Fruit fly (Drosophila melanogaster) whole organism, embryonic: ENCODE results near the gene CG10274.
A peak's percentile ranks its signal among the peaks of the same experiment; 100 is the strongest.

Experiments used
- Bgb ChIP-seq: fragments of 200-800 bp; sonication (Bioruptor generic); IDR thresholded peaks from 2 replicates; pipeline ENCODE4 v1.3.6; 2022; ENCODE audit warnings: missing biosample characterization, missing genetic modification characterization; ENCODE audit not compliant: partially characterized antibody
- CG10979 ChIP-seq: fragments of 200-800 bp; sonication (Bioruptor generic); optimal IDR thresholded peaks from 2 replicates; lab custom pipeline; 2018; ENCODE audit warnings: missing biosample characterization, mild to moderate bottlenecking, missing genetic modification characterization, moderate library complexity
- CG11456 ChIP-seq: fragments of 200-800 bp; sonication (Bioruptor generic); IDR thresholded peaks from 3 replicates; pipeline ENCODE4 v1.3.6; 2022; ENCODE audit warnings: missing biosample characterization, missing genetic modification characterization
- CG12104 ChIP-seq: fragments of 200-800 bp; sonication (Bioruptor generic); optimal IDR thresholded peaks from 3 replicates; lab custom pipeline; 2016; ENCODE audit warnings: missing biosample characterization, missing genetic modification characterization
- CG14710 ChIP-seq: fragments of 200-800 bp; sonication (Bioruptor generic); optimal IDR thresholded peaks from 3 replicates; lab custom pipeline; 2019; ENCODE audit warnings: missing biosample characterization, mild to moderate bottlenecking, missing genetic modification characterization, moderate library complexity
- CG18011 ChIP-seq: fragments of 200-800 bp; sonication (Bioruptor generic); optimal IDR thresholded peaks from 2 replicates; lab custom pipeline; 2017; ENCODE audit warnings: missing biosample characterization, missing genetic modification characterization, mild to moderate bottlenecking, moderate library complexity, missing genotype
- CG1832 ChIP-seq: fragments of 200-800 bp; sonication (Bioruptor generic); optimal IDR thresholded peaks from 2 replicates; lab custom pipeline; 2017; ENCODE audit warnings: missing biosample characterization, mild to moderate bottlenecking, missing genetic modification characterization, inconsistent platforms
- CG2678 ChIP-seq: fragments of 200-800 bp; sonication (Bioruptor generic); optimal IDR thresholded peaks from 3 replicates; lab custom pipeline; 2019; ENCODE audit warnings: missing biosample characterization, mild to moderate bottlenecking, missing genetic modification characterization, moderate library complexity
- CG30431 ChIP-seq: fragments of 200-800 bp; sonication (Bioruptor generic); optimal IDR thresholded peaks from 2 replicates; lab custom pipeline; 2017; ENCODE audit warnings: missing biosample characterization, missing genetic modification characterization
- CG33557 ChIP-seq: fragments of 200-800 bp; sonication (Bioruptor generic); optimal IDR thresholded peaks from 2 replicates; lab custom pipeline; 2019; ENCODE audit warnings: missing biosample characterization, mild to moderate bottlenecking, missing genetic modification characterization, moderate library complexity
- CG42726 ChIP-seq: fragments of 200-800 bp; sonication (Bioruptor generic); IDR thresholded peaks from 2 replicates; pipeline ENCODE4 v1.3.6; 2022; ENCODE audit warnings: missing biosample characterization, missing genetic modification characterization; ENCODE audit not compliant: partially characterized antibody
- CG4328 ChIP-seq: fragments of 200-800 bp; sonication (Bioruptor generic); optimal IDR thresholded peaks from 3 replicates; lab custom pipeline; 2017; ENCODE audit warnings: missing biosample characterization, missing genetic modification reagents, missing genetic modification characterization
- CG43689 ChIP-seq: fragments of 200-800 bp; sonication (Bioruptor generic); IDR thresholded peaks from 2 replicates; pipeline ENCODE4 v1.3.6; 2022; ENCODE audit warnings: missing biosample characterization, missing genetic modification characterization
- CG4820 ChIP-seq: fragments of 200-800 bp; sonication (Bioruptor generic); optimal IDR thresholded peaks from 3 replicates; lab custom pipeline; 2016; ENCODE audit warnings: missing biosample characterization, missing genetic modification characterization
- CG8290 ChIP-seq, 3 experiments: fragments of 200-800 bp; sonication (Bioruptor generic); optimal IDR thresholded peaks; 2 replicates each; lab custom pipeline; 2016 to 2019; ENCODE audit warnings: missing biosample characterization in 3 of 3, missing genetic modification characterization in 3 of 3, mild to moderate bottlenecking in 2 of 3, moderate library complexity in 1 of 3
- CG9797 ChIP-seq: fragments of 200-800 bp; sonication (Bioruptor generic); optimal IDR thresholded peaks from 3 replicates; lab custom pipeline; 2018; ENCODE audit warnings: missing biosample characterization, mild to moderate bottlenecking, missing genetic modification characterization
- Doc2 ChIP-seq: fragments of 200-800 bp; sonication (Bioruptor generic); IDR thresholded peaks from 2 replicates; pipeline ENCODE4 v1.3.6; 2022; ENCODE audit warnings: missing biosample characterization, missing genetic modification characterization
- E2f2 ChIP-seq: fragments of 200-800 bp; sonication (Bioruptor generic); IDR thresholded peaks from 2 replicates; pipeline ENCODE4 v1.3.6; 2022; ENCODE audit warnings: missing biosample characterization, missing genetic modification characterization
- H15 ChIP-seq: fragments of 200-800 bp; sonication (Bioruptor generic); IDR thresholded peaks from 3 replicates; pipeline ENCODE4 v1.3.6; 2022; ENCODE audit warnings: missing biosample characterization, missing genetic modification characterization
- HmgZ ChIP-seq: fragments of 200-800 bp; sonication (Bioruptor generic); optimal IDR thresholded peaks from 2 replicates; lab custom pipeline; 2018; ENCODE audit warnings: missing biosample characterization, mild to moderate bottlenecking, missing genetic modification characterization
- Jarid2 ChIP-seq: fragments of 200-800 bp; sonication (Bioruptor generic); optimal IDR thresholded peaks from 3 replicates; lab custom pipeline; 2017; ENCODE audit warnings: mild to moderate bottlenecking, missing biosample characterization, missing genetic modification reagents, missing genetic modification characterization
- Kr ChIP-seq: fragments of 200-800 bp; sonication (Bioruptor generic); optimal IDR thresholded peaks from 2 replicates; lab custom pipeline; 2017; ENCODE audit warnings: missing biosample characterization, mild to moderate bottlenecking, missing genetic modification characterization
- MESR4 ChIP-seq: fragments of 200-800 bp; sonication (Bioruptor generic); optimal IDR thresholded peaks from 2 replicates; lab custom pipeline; 2018; ENCODE audit warnings: missing biosample characterization, mild to moderate bottlenecking, missing genetic modification characterization, moderate library complexity
- Mad ChIP-seq: fragments of 200-800 bp; sonication (Bioruptor generic); optimal IDR thresholded peaks from 2 replicates; lab custom pipeline; 2016; ENCODE audit warnings: missing biosample characterization, missing genetic modification characterization
- NFAT ChIP-seq: fragments of 200-800 bp; sonication (Bioruptor generic); IDR thresholded peaks from 2 replicates; pipeline ENCODE4 v1.3.6; 2022; ENCODE audit warnings: missing biosample characterization, missing genetic modification characterization
- Neu2 ChIP-seq: fragments of 200-800 bp; sonication (Bioruptor generic); optimal IDR thresholded peaks from 3 replicates; lab custom pipeline; 2016; ENCODE audit warnings: missing biosample characterization, missing genetic modification characterization, borderline replicate concordance
- Scr ChIP-seq: fragments of 200-800 bp; sonication (Bioruptor generic); IDR thresholded peaks from 2 replicates; pipeline ENCODE4 v1.3.6; 2022; ENCODE audit warnings: missing biosample characterization, missing genetic modification characterization; ENCODE audit not compliant: partially characterized antibody
- Usf ChIP-seq: fragments of 200-800 bp; sonication (Bioruptor generic); optimal IDR thresholded peaks from 2 replicates; lab custom pipeline; 2017; ENCODE audit warnings: missing genotype, missing biosample characterization, missing genetic modification characterization
- ab ChIP-seq: fragments of 200-800 bp; sonication (Bioruptor generic); optimal IDR thresholded peaks from 2 replicates; lab custom pipeline; 2016; ENCODE audit warnings: missing biosample characterization, missing genetic modification characterization
- ap ChIP-seq: fragments of 200-800 bp; sonication (Bioruptor generic); IDR thresholded peaks from 2 replicates; pipeline ENCODE4 v1.3.6; 2022; ENCODE audit warnings: missing biosample characterization, missing genetic modification characterization
- bowl ChIP-seq: fragments of 200-800 bp; sonication (Bioruptor generic); IDR thresholded peaks from 2 replicates; pipeline ENCODE4 v1.3.6; 2022; ENCODE audit warnings: missing biosample characterization, missing genetic modification characterization
- cwo ChIP-seq: fragments of 200-800 bp; sonication (Bioruptor generic); optimal IDR thresholded peaks from 3 replicates; lab custom pipeline; 2017; ENCODE audit warnings: missing biosample characterization, missing genetic modification characterization, mild to moderate bottlenecking, moderate library complexity, missing genetic modification reagents
- emc ChIP-seq: fragments of 200-800 bp; sonication (Bioruptor generic); optimal IDR thresholded peaks from 2 replicates; lab custom pipeline; 2016; ENCODE audit warnings: missing biosample characterization, missing genetic modification characterization
- kah ChIP-seq: fragments of 200-800 bp; sonication (Bioruptor generic); optimal IDR thresholded peaks from 2 replicates; lab custom pipeline; 2018; ENCODE audit warnings: missing biosample characterization, mild to moderate bottlenecking, missing genetic modification characterization
- kay ChIP-seq: fragments of 200-800 bp; sonication (Bioruptor generic); optimal IDR thresholded peaks from 2 replicates; lab custom pipeline; 2016; ENCODE audit warnings: missing biosample characterization, missing genetic modification characterization
- ken ChIP-seq: fragments of 200-800 bp; sonication (Bioruptor generic); IDR thresholded peaks from 3 replicates; pipeline ENCODE4 v1.3.6; 2022; ENCODE audit warnings: missing biosample characterization, missing genetic modification characterization
- lola ChIP-seq, 3 experiments: fragments of >200 bp in 2 of 3; fragments of 200-800 bp in 1 of 3; sonication (Bioruptor generic) in 1 of 3; optimal IDR thresholded peaks; 2 replicates each; lab custom pipeline; 2017 to 2019; ENCODE audit warnings: missing biosample characterization in 3 of 3, missing genetic modification characterization in 3 of 3, mild to moderate bottlenecking in 1 of 3, moderate library complexity in 1 of 3
- odd ChIP-seq: fragments of 200-800 bp; sonication (Bioruptor generic); optimal IDR thresholded peaks from 2 replicates; lab custom pipeline; 2017; ENCODE audit warnings: missing biosample characterization, mild to moderate bottlenecking, missing genetic modification characterization
- pita ChIP-seq: fragments of 200-800 bp; sonication (Bioruptor generic); optimal IDR thresholded peaks from 2 replicates; lab custom pipeline; 2017; ENCODE audit warnings: missing biosample characterization, mild to moderate bottlenecking, missing genetic modification characterization
- salm ChIP-seq: fragments of 200-800 bp; sonication (Bioruptor generic); optimal IDR thresholded peaks from 2 replicates; lab custom pipeline; 2018; ENCODE audit warnings: missing biosample characterization, mild to moderate bottlenecking, missing genetic modification characterization
- sd ChIP-seq: fragments of 200-800 bp; sonication (Bioruptor generic); optimal IDR thresholded peaks from 3 replicates; lab custom pipeline; 2018; ENCODE audit warnings: missing biosample characterization, mild to moderate bottlenecking, missing genetic modification characterization, moderate library complexity
- sens ChIP-seq: fragments of 200-800 bp; sonication (Bioruptor generic); peaks from one replicate; lab custom pipeline; 2016; ENCODE audit warnings: missing biosample characterization, missing genetic modification characterization
- sna ChIP-seq: fragments of 200-800 bp; sonication (Bioruptor generic); IDR thresholded peaks from 2 replicates; pipeline ENCODE4 v1.3.6; 2022; ENCODE audit warnings: missing biosample characterization, missing genetic modification characterization; ENCODE audit not compliant: partially characterized antibody
- sr ChIP-seq: fragments of 200-800 bp; sonication (Bioruptor generic); IDR thresholded peaks from 3 replicates; pipeline ENCODE4 v1.3.6; 2022; ENCODE audit warnings: missing biosample characterization, missing genetic modification characterization
- ssp ChIP-seq: fragments of 200-800 bp; sonication (Bioruptor generic); IDR thresholded peaks from 2 replicates; pipeline ENCODE4 v1.3.6; 2022; ENCODE audit warnings: missing biosample characterization, missing genetic modification characterization
- trh ChIP-seq: fragments of 200-800 bp; sonication (Bioruptor generic); optimal IDR thresholded peaks from 2 replicates; lab custom pipeline; 2016; ENCODE audit warnings: missing biosample characterization, missing genetic modification characterization
- usp ChIP-seq: fragments of >200 bp; optimal IDR thresholded peaks from 2 replicates; lab custom pipeline; 2017; ENCODE audit warnings: missing biosample characterization, missing genetic modification characterization
- vvl ChIP-seq: fragments of 200-800 bp; sonication (Bioruptor generic); IDR thresholded peaks from 2 replicates; pipeline ENCODE4 v1.3.6; 2022; ENCODE audit warnings: missing biosample characterization, missing genetic modification characterization
- zen ChIP-seq: fragments of 200-800 bp; sonication (Bioruptor generic); optimal IDR thresholded peaks from 3 replicates; lab custom pipeline; 2018; ENCODE audit warnings: missing biosample characterization, mild to moderate bottlenecking, missing genetic modification characterization, moderate library complexity

CG10274 gene

DNA sequence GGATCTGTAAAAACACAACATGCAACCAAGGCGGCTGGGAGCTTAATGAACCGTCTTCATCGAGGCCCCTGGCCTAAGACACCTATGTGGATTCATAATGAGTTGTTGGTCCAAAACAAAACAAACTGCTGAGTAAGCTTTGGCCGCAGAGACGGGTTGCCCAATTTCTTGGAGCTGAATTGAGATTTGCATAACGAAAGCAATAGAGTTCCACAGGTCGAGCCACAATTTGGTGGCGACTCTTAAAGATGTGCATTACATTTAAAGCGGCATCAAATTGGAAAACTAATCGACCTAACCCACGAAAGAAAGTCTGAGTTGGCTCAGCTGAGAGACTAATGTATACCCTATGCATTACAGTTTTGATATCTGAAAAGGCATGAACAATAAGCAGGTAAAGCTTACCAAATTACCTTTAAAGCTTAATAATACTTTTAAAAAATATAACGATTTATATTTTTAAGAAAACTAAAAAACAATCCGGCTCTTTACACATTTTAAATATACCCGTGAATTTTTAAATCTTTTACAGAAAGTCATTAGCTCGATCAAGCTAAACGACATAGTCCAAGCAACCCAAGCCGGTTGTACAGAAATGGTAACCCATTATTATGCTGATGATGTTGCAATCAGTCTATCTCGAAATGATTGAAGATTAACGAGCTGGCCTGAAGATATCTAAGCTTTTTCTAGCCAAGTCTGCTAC, 24.1 kb downstream of the CG10274 start, which contains the start of gene CG13297 (continued):
- TF ChIP-seq CG12104 (GFP tag; lab: Kevin White, UChicago) (peak; percentile 27), CG2678 (tag; lab: Kevin White, UChicago) (peak; percentile 79), CG42726 (no peak), CG4328 (GFP tag; lab: Kevin White, UChicago) (no peak), H15 (GFP tag; lab: Robert Waterston, UW) (peak; percentile 36; the same call in 2 of the 3 replicates), NFAT (GFP tag; lab: Robert Waterston, UW) (no peak), ssp (no peak; the same call in 1 of the 2 replicates), Bgb (GFP tag; lab: Robert Waterston, UW) (no peak), CG11456 (no peak), CG10979 (tag; lab: Kevin White, UChicago) (peak; percentile 56), usp (GFP tag; lab: Kevin White, UChicago) (no peak), CG30431 (GFP tag; lab: Kevin White, UChicago) (no peak), CG43689 (GFP tag; lab: Robert Waterston, UW) (no peak), bowl (no peak), Kr (GFP tag; lab: Kevin White, UChicago) (no peak), CG8290 (GFP tag; optimal IDR thresholded peaks at IDR 0.05; lab: Kevin White, UChicago) (no peak), CG8290 (tag; optimal IDR thresholded peaks at IDR 0.05; lab: Kevin White, UChicago) (no peak), lola (GFP tag; optimal IDR thresholded peaks at IDR 0.05; lab: Kevin White, UChicago) (no peak), E2f2 (0 out of 2 replicates have a peak, but pooled peaks have one; percentile 10), Jarid2 (GFP tag; lab: Kevin White, UChicago) (no peak), CG1832 (no peak), Neu2 (GFP tag; lab: Kevin White, UChicago) (no peak), CG9797 (GFP tag; lab: Kevin White, UChicago) (no peak), salm (tag; lab: Kevin White, UChicago) (peak; percentile 18), sna (no peak), pita (GFP tag; lab: Kevin White, UChicago) (no peak), kah (GFP tag; lab: Kevin White, UChicago) (no peak), sr (GFP tag; lab: Robert Waterston, UW) (no peak), ken (peak; percentile 21; the same call in 1 of the 3 replicates), MESR4 (GFP tag; lab: Kevin White, UChicago) (no peak), kay (GFP tag; lab: Kevin White, UChicago) (no peak), Mad (GFP tag; lab: Kevin White, UChicago) (no peak), ap (GFP tag; lab: Robert Waterston, UW) (0 out of 2 replicates have a peak, but pooled peaks have one; percentile 14), CG33557 (GFP tag; lab: Kevin White, UChicago) (no peak), cwo (GFP tag; lab: Kevin White, UChicago) (no peak), Usf (GFP tag; lab: Kevin White, UChicago) (no peak), CG4820 (GFP tag; lab: Kevin White, UChicago) (peak; percentile 32), HmgZ (tag; lab: Kevin White, UChicago) (no peak), CG18011 (no peak), sens (GFP tag; lab: Kevin White, UChicago) (peak; percentile 76), odd (GFP tag; lab: Kevin White, UChicago) (no peak), vvl (peak; percentile 66), emc (no peak), trh (GFP tag; lab: Kevin White, UChicago) (no peak), ab (no peak), Doc2 (GFP tag; lab: Robert Waterston, UW) (no peak), sd (peak; percentile 5), zen (no peak), Scr (GFP tag; lab: Robert Waterston, UW) (no peak), CG14710 (tag; lab: Kevin White, UChicago) (peak; percentile 8)
